Worm (Caenorhabditis elegans): ENCODE measurements around the gene ZK892.4.
A peak's percentile ranks its signal among the peaks of the same experiment; 100 is the strongest.

- TF ChIP-seq nhr-77 (tag; optimal IDR thresholded peaks at IDR 0.05) (peak; percentile 53), unc-62 (GFP tag; optimal IDR thresholded peaks at IDR 0.05) (no peak), zag-1 (tag; optimal IDR thresholded peaks at IDR 0.05) (peak; percentile 3), lin-13 (GFP tag; optimal IDR thresholded peaks at IDR 0.05) (peak; percentile 33), skn-1 (tag; optimal IDR thresholded peaks at IDR 0.05) (no peak), alr-1 (tag; optimal IDR thresholded peaks at IDR 0.05; ENCODE audit: borderline replicate concordance) (no peak), aly-2 (tag; optimal IDR thresholded peaks at IDR 0.05) (no peak), ceh-8 (GFP tag; optimal IDR thresholded peaks at IDR 0.05) (peak; percentile 13), nhr-90 (tag; optimal IDR thresholded peaks at IDR 0.05; ENCODE audit: poor library complexity) (no peak), C16A3.4 (tag; optimal IDR thresholded peaks at IDR 0.05) (peak; percentile 45), ztf-11 (tag; optimal IDR thresholded peaks at IDR 0.05) (peak in 1 of 2 experiments; percentile 1), ceh-90 (tag; optimal IDR thresholded peaks at IDR 0.05) (no peak), elt-3 (tag; optimal IDR thresholded peaks at IDR 0.05) (no peak), lin-35 (GFP tag; optimal IDR thresholded peaks at IDR 0.05) (peak in 1 of 2 experiments; percentile 61)
Observed at ce11 chrII:9984866-9985336, 21.5 kb upstream of the ZK892.4 start.
